Worm (Caenorhabditis elegans) whole organism, young adult: ENCODE measurements around the gene ddb-1.

Experiments used
- B0019.2 ChIP-seq: fragments of 200-800 bp; sonication (Bioruptor generic); conservative IDR thresholded peaks from 2 replicates; pipeline ENCODE4 v1.3.6; 2022; ENCODE audit warnings: missing genetic modification reagents, missing genetic modification characterization, missing compliant biosample characterization
- B0035.1 ChIP-seq: sonication (generic microtip); optimal IDR thresholded peaks from 2 replicates; lab custom pipeline; 2016; ENCODE audit warnings: missing genetic modification characterization, mild to moderate bottlenecking, missing compliant biosample characterization, missing genotype, missing genetic modification reagents
- B0261.1 ChIP-seq: sonication (generic microtip); optimal IDR thresholded peaks from 2 replicates; lab custom pipeline; 2016; ENCODE audit warnings: mild to moderate bottlenecking, missing genetic modification characterization, moderate library complexity, missing compliant biosample characterization
- B0336.3 ChIP-seq: fragments of 200-800 bp; sonication (Bioruptor generic); IDR thresholded peaks from 2 replicates; pipeline ENCODE4 v1.3.6; 2022; ENCODE audit warnings: missing genetic modification characterization, missing compliant biosample characterization
- C17E4.6 ChIP-seq: fragments of 200-800 bp; sonication (Bioruptor generic); IDR thresholded peaks from 2 replicates; pipeline ENCODE4 v1.3.6; 2022; ENCODE audit warnings: missing genetic modification reagents, missing genetic modification characterization, missing compliant biosample characterization
- D2030.7 ChIP-seq: fragments of 200-800 bp; sonication (Bioruptor generic); IDR thresholded peaks from 2 replicates; pipeline ENCODE4 v1.3.6; 2022; ENCODE audit warnings: missing genetic modification reagents, missing genetic modification characterization, missing compliant biosample characterization
- F10E7.11 ChIP-seq: sonication (generic microtip); optimal IDR thresholded peaks from 2 replicates; lab custom pipeline; 2017; ENCODE audit warnings: mild to moderate bottlenecking, missing genetic modification characterization, moderate library complexity, missing compliant biosample characterization
- F52B5.7 ChIP-seq: sonication (generic microtip); optimal IDR thresholded peaks from 2 replicates; lab custom pipeline; 2016; ENCODE audit warnings: mild to moderate bottlenecking, missing genetic modification characterization, missing compliant biosample characterization
- F55B11.4 ChIP-seq: sonication (generic microtip); optimal IDR thresholded peaks from 2 replicates; lab custom pipeline; 2016; ENCODE audit warnings: missing compliant biosample characterization, missing genetic modification characterization, borderline replicate concordance; ENCODE audit not compliant: insufficient read depth
- F57A8.1 ChIP-seq: fragments of 200-800 bp; sonication (Bioruptor generic); optimal IDR thresholded peaks from 2 replicates; lab custom pipeline; 2018; ENCODE audit warnings: mild to moderate bottlenecking, missing genetic modification characterization, moderate library complexity, missing compliant biosample characterization
- K11D2.4 ChIP-seq: fragments of 200-800 bp; sonication (Bioruptor generic); IDR thresholded peaks from 2 replicates; pipeline ENCODE4 v1.3.6; 2022; ENCODE audit warnings: missing genetic modification reagents, missing genetic modification characterization, missing compliant biosample characterization
- T26A5.8 ChIP-seq: sonication (generic microtip); optimal IDR thresholded peaks from 2 replicates; lab custom pipeline; 2016; ENCODE audit warnings: missing genetic modification characterization, missing compliant biosample characterization
- Y53F4B.3 ChIP-seq: fragments of 200-800 bp; sonication (Bioruptor generic); IDR thresholded peaks from 2 replicates; pipeline ENCODE4 v1.3.6; 2022; ENCODE audit warnings: missing genetic modification reagents, missing genetic modification characterization, missing compliant biosample characterization
- Y53G8AR.9 ChIP-seq: fragments of 200-800 bp; sonication (Bioruptor generic); conservative IDR thresholded peaks from 2 replicates; pipeline ENCODE4 v1.3.6; 2022; ENCODE audit warnings: missing genetic modification reagents, missing genetic modification characterization, missing compliant biosample characterization
- akir-1 ChIP-seq: fragments of 200-800 bp; sonication (Bioruptor generic); optimal IDR thresholded peaks from 2 replicates; lab custom pipeline; 2018; ENCODE audit warnings: mild to moderate bottlenecking, missing genetic modification characterization, moderate library complexity, missing compliant biosample characterization
- aptf-2 ChIP-seq: fragments of 200-800 bp; sonication (Bioruptor generic); conservative IDR thresholded peaks from 2 replicates; pipeline ENCODE4 v1.3.6; 2022; ENCODE audit warnings: missing genetic modification reagents, missing genetic modification characterization, missing compliant biosample characterization
- athp-1 ChIP-seq: sonication (generic microtip); optimal IDR thresholded peaks from 2 replicates; lab custom pipeline; 2017; ENCODE audit warnings: mild to moderate bottlenecking, missing genetic modification characterization, missing compliant biosample characterization
- bed-1 ChIP-seq: fragments of 200-800 bp; sonication (Bioruptor generic); IDR thresholded peaks from 2 replicates; pipeline ENCODE4 v1.3.6; 2022; ENCODE audit warnings: missing genetic modification reagents, missing genetic modification characterization, missing compliant biosample characterization
- ccch-3 ChIP-seq: fragments of 200-800 bp; sonication (Bioruptor generic); optimal IDR thresholded peaks from 2 replicates; lab custom pipeline; 2018; ENCODE audit warnings: mild to moderate bottlenecking, missing genetic modification characterization, missing compliant biosample characterization
- ceh-27 ChIP-seq: fragments of 200-800 bp; sonication (Bioruptor generic); optimal IDR thresholded peaks from 2 replicates; lab custom pipeline; 2018; ENCODE audit warnings: mild to moderate bottlenecking, missing genetic modification characterization, moderate library complexity, missing compliant biosample characterization
- ceh-91 ChIP-seq: fragments of 200-800 bp; sonication (Bioruptor generic); IDR thresholded peaks from 2 replicates; pipeline ENCODE4 v1.3.6; 2022; ENCODE audit warnings: missing genetic modification reagents, missing genetic modification characterization, missing compliant biosample characterization
- chd-7 ChIP-seq: sonication (generic microtip); optimal IDR thresholded peaks from 2 replicates; lab custom pipeline; 2016; ENCODE audit warnings: mild to moderate bottlenecking, missing genetic modification characterization, moderate library complexity, missing compliant biosample characterization
- dox-1 ChIP-seq: fragments of 200-800 bp; sonication (Bioruptor generic); IDR thresholded peaks from 2 replicates; pipeline ENCODE4 v1.3.6; 2022; ENCODE audit warnings: missing genetic modification reagents, missing genetic modification characterization, missing compliant biosample characterization
- egl-44 ChIP-seq: fragments of 200-800 bp; sonication (Bioruptor generic); IDR thresholded peaks from 2 replicates; pipeline ENCODE4 v1.3.6; 2022; ENCODE audit warnings: missing genetic modification reagents, missing genetic modification characterization, missing compliant biosample characterization
- egrh-3 ChIP-seq: fragments of 200-800 bp; sonication (Bioruptor generic); IDR thresholded peaks from 2 replicates; pipeline ENCODE4 v1.3.6; 2022; ENCODE audit warnings: missing genetic modification reagents, missing genetic modification characterization, missing compliant biosample characterization
- ekl-4 ChIP-seq: fragments of 200-800 bp; sonication (Bioruptor generic); IDR thresholded peaks from 2 replicates; pipeline ENCODE4 v1.3.6; 2022; ENCODE audit warnings: missing genetic modification reagents, missing genetic modification characterization, missing compliant biosample characterization
- fkh-3 ChIP-seq: sonication (generic microtip); optimal IDR thresholded peaks from 2 replicates; lab custom pipeline; 2016; ENCODE audit warnings: mild to moderate bottlenecking, missing genetic modification characterization, missing compliant biosample characterization
- hmg-20 ChIP-seq: fragments of 200-800 bp; sonication (Bioruptor generic); IDR thresholded peaks from 2 replicates; pipeline ENCODE4 v1.3.6; 2022; ENCODE audit warnings: missing genetic modification reagents, missing genetic modification characterization, missing compliant biosample characterization
- hrde-1 ChIP-seq: sonication (generic microtip); optimal IDR thresholded peaks from 2 replicates; lab custom pipeline; 2016; ENCODE audit warnings: missing genetic modification characterization, mild to moderate bottlenecking, missing compliant biosample characterization, moderate library complexity, missing genotype, missing genetic modification reagents, borderline replicate concordance
- lin-35 ChIP-seq, 3 experiments: fragments of 150-350 bp in 2 of 3; sonication (generic microtip) in 1 of 3; optimal IDR thresholded peaks; 2 replicates each; lab custom pipeline; 2014 to 2018; ENCODE audit warnings: missing biosample characterization in 3 of 3, missing genetic modification characterization in 3 of 3, missing genetic modification reagents in 3 of 3
- lsy-27 ChIP-seq: sonication (generic microtip); optimal IDR thresholded peaks from 2 replicates; lab custom pipeline; 2017; ENCODE audit warnings: missing genetic modification characterization, mild to moderate bottlenecking, missing compliant biosample characterization, antibody characterized with exemption, missing genotype, borderline replicate concordance; ENCODE audit not compliant: insufficient read depth
- madf-10 ChIP-seq: sonication (generic microtip); optimal IDR thresholded peaks from 2 replicates; lab custom pipeline; 2016; ENCODE audit warnings: mild to moderate bottlenecking, missing genetic modification characterization, missing compliant biosample characterization
- nfya-1 ChIP-seq: sonication (generic microtip); optimal IDR thresholded peaks from 2 replicates; lab custom pipeline; 2017; ENCODE audit warnings: antibody characterized with exemption, missing compliant biosample characterization, missing genetic modification characterization, borderline replicate concordance; ENCODE audit not compliant: insufficient read depth
- nhr-179 ChIP-seq: sonication (generic microtip); optimal IDR thresholded peaks from 2 replicates; lab custom pipeline; 2016; ENCODE audit warnings: mild to moderate bottlenecking, missing genetic modification characterization, missing compliant biosample characterization
- nhr-80 ChIP-seq: sonication (generic microtip); optimal IDR thresholded peaks from 2 replicates; lab custom pipeline; 2016; ENCODE audit warnings: missing genetic modification characterization, missing compliant biosample characterization
- pha-4 ChIP-seq: fragments of 150-350 bp; sonication (generic microtip); optimal IDR thresholded peaks from 2 replicates; lab custom pipeline; 2014; ENCODE audit warnings: missing biosample characterization, missing genetic modification reagents, missing genetic modification characterization
- rcor-1 ChIP-seq: fragments of 200-800 bp; sonication (Bioruptor generic); IDR thresholded peaks from 2 replicates; pipeline ENCODE4 v1.3.6; 2022; ENCODE audit warnings: missing genetic modification reagents, missing genetic modification characterization, missing compliant biosample characterization
- repo-1 ChIP-seq: sonication (generic microtip); optimal IDR thresholded peaks from 2 replicates; lab custom pipeline; 2017; ENCODE audit warnings: mild to moderate bottlenecking, missing genetic modification characterization, missing compliant biosample characterization
- rpc-1 ChIP-seq, 2 experiments: fragments of 150-350 bp in 1 of 2; sonication (generic microtip) in 1 of 2; optimal IDR thresholded peaks; 2 replicates each; lab custom pipeline; 2014 to 2018; ENCODE audit warnings: missing biosample characterization in 1 of 2, missing genetic modification characterization in 1 of 2, missing genetic modification reagents in 1 of 2, missing genotype in 1 of 2
- sea-2 ChIP-seq: fragments of 200-800 bp; sonication (Bioruptor generic); IDR thresholded peaks from 2 replicates; pipeline ENCODE4 v1.3.6; 2022; ENCODE audit warnings: missing genetic modification characterization, missing compliant biosample characterization
- snpc-4 ChIP-seq, 5 experiments: fragments of 150-350 bp in 1 of 5; sonication (generic microtip) in 4 of 5; optimal IDR thresholded peaks; 2 replicates each; lab custom pipeline; 2014 to 2018; ENCODE audit warnings: missing genetic modification characterization in 5 of 5, missing biosample characterization in 3 of 5, antibody characterized with exemption in 2 of 5, mild to moderate bottlenecking in 2 of 5, missing compliant biosample characterization in 2 of 5, missing genotype in 2 of 5, moderate library complexity in 2 of 5, missing genetic modification reagents in 1 of 5
- somi-1 ChIP-seq: fragments of 200-800 bp; sonication (Bioruptor generic); optimal IDR thresholded peaks from 2 replicates; lab custom pipeline; 2018; ENCODE audit warnings: mild to moderate bottlenecking, missing genetic modification characterization, missing compliant biosample characterization
- tbx-9 ChIP-seq: sonication (generic microtip); optimal IDR thresholded peaks from 2 replicates; lab custom pipeline; 2016; ENCODE audit warnings: borderline replicate concordance, missing genetic modification characterization, inconsistent platforms, missing compliant biosample characterization
- unc-130 ChIP-seq: sonication (generic microtip); optimal IDR thresholded peaks from 2 replicates; lab custom pipeline; 2016; ENCODE audit warnings: missing genetic modification reagents, missing genetic modification characterization, missing compliant biosample characterization
- unc-62 ChIP-seq: fragments of 150-350 bp; optimal IDR thresholded peaks from 2 replicates; lab custom pipeline; 2014; ENCODE audit warnings: missing biosample characterization, missing genetic modification reagents, missing genetic modification characterization
- zfh-2 ChIP-seq: fragments of 200-800 bp; sonication (Bioruptor generic); conservative IDR thresholded peaks from 2 replicates; pipeline ENCODE4 v1.3.6; 2022; ENCODE audit warnings: missing genetic modification reagents, missing genetic modification characterization, missing compliant biosample characterization
- ztf-22 ChIP-seq: fragments of 200-800 bp; sonication (Bioruptor generic); optimal IDR thresholded peaks from 2 replicates; lab custom pipeline; 2018; ENCODE audit warnings: mild to moderate bottlenecking, missing genetic modification characterization, moderate library complexity, missing compliant biosample characterization
- ztf-28 ChIP-seq: fragments of 200-800 bp; sonication (Bioruptor generic); IDR thresholded peaks from 2 replicates; pipeline ENCODE4 v1.3.6; 2022; ENCODE audit warnings: missing genetic modification reagents, missing genetic modification characterization, missing compliant biosample characterization

ddb-1 gene

DNA sequence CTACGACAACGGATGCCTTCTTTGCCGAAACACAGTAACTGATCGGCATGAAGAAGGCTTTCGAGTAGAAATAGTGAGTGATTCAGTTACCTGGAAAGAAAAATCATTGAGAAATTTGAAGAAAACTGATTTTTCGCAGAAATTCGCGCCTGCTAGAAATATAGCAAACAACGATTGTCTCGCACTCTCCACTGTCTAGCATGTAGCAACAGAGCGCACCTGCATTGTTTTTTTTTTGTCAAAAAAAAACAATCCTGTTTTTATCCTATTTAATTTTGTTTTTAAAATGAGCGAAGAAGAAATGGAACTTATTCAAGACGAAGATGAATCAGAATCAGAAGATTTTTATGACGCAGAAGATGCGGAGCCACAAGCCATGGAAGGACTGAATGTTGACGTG, at the start of gene ddb-1, which contains the start of gene M18.6 (continued):
- TF ChIP-seq Y53G8AR.9 (GFP tag; lab: Robert Waterston, UW) (no peak), Y53F4B.3 (GFP tag; lab: Robert Waterston, UW) (no peak), snpc-4 (GFP tag; optimal IDR thresholded peaks at IDR 0.05; lab: Kevin White, UChicago) (no peak), snpc-4 (tag; optimal IDR thresholded peaks at IDR 0.05; lab: Kevin White, UChicago) (peak in 2 of 4 experiments; percentile 33 to 42), B0336.3 (GFP tag; lab: Robert Waterston, UW) (no peak), K11D2.4 (GFP tag; lab: Robert Waterston, UW) (no peak), nhr-179 (tag; lab: Kevin White, UChicago) (no peak), lsy-27 (tag; lab: Kevin White, UChicago) (no peak), D2030.7 (0 out of 2 replicates have a peak, but pooled peaks have one; percentile 34), F57A8.1 (GFP tag; lab: Kevin White, UChicago) (no peak), B0035.1 (tag; lab: Kevin White, UChicago) (no peak), ztf-28 (GFP tag; lab: Robert Waterston, UW) (no peak), F52B5.7 (no peak), aptf-2 (GFP tag; lab: Robert Waterston, UW) (no peak), athp-1 (no peak), madf-10 (tag; lab: Kevin White, UChicago) (no peak), B0019.2 (no peak), T26A5.8 (tag; lab: Kevin White, UChicago) (no peak), zfh-2 (GFP tag; lab: Robert Waterston, UW) (no peak), rcor-1 (GFP tag; lab: Robert Waterston, UW) (no peak), tbx-9 (no peak), ekl-4 (GFP tag; lab: Robert Waterston, UW) (no peak), lin-35 (GFP tag; optimal IDR thresholded peaks at IDR 0.05; lab: Kevin White, UChicago) (peak in 1 of 3 experiments; percentile 28), F10E7.11 (tag; lab: Kevin White, UChicago) (no peak), hmg-20 (GFP tag; lab: Robert Waterston, UW) (no peak), ceh-91 (no peak), pha-4 (tag; lab: Kevin White, UChicago) (no peak), rpc-1 (optimal IDR thresholded peaks at IDR 0.05; lab: Kevin White, UChicago) (no peak), rpc-1 (tag; optimal IDR thresholded peaks at IDR 0.05; lab: Kevin White, UChicago) (no peak), ztf-22 (GFP tag; lab: Kevin White, UChicago) (no peak), ccch-3 (GFP tag; lab: Kevin White, UChicago) (no peak), nfya-1 (no peak), ceh-27 (GFP tag; lab: Kevin White, UChicago) (no peak), unc-130 (GFP tag; lab: Kevin White, UChicago) (no peak), akir-1 (GFP tag; lab: Kevin White, UChicago) (no peak), egl-44 (GFP tag; lab: Robert Waterston, UW) (no peak), B0261.1 (tag; lab: Kevin White, UChicago) (no peak), hrde-1 (tag; lab: Kevin White, UChicago) (no peak), bed-1 (GFP tag; lab: Robert Waterston, UW) (no peak), chd-7 (tag; lab: Kevin White, UChicago) (no peak), F55B11.4 (no peak), somi-1 (GFP tag; lab: Kevin White, UChicago) (no peak), fkh-3 (no peak), sea-2 (GFP tag; lab: Robert Waterston, UW) (no peak), nhr-80 (tag; lab: Kevin White, UChicago) (no peak), C17E4.6 (GFP tag; lab: Robert Waterston, UW) (no peak), dox-1 (GFP tag; lab: Robert Waterston, UW) (no peak; the same call in 1 of the 2 replicates), unc-62 (no peak), egrh-3 (GFP tag; lab: Robert Waterston, UW) (no peak), repo-1 (tag; lab: Kevin White, UChicago) (no peak)
